Fruit fly (Drosophila melanogaster): ENCODE measurements around the gene CG17752.

DNA sequence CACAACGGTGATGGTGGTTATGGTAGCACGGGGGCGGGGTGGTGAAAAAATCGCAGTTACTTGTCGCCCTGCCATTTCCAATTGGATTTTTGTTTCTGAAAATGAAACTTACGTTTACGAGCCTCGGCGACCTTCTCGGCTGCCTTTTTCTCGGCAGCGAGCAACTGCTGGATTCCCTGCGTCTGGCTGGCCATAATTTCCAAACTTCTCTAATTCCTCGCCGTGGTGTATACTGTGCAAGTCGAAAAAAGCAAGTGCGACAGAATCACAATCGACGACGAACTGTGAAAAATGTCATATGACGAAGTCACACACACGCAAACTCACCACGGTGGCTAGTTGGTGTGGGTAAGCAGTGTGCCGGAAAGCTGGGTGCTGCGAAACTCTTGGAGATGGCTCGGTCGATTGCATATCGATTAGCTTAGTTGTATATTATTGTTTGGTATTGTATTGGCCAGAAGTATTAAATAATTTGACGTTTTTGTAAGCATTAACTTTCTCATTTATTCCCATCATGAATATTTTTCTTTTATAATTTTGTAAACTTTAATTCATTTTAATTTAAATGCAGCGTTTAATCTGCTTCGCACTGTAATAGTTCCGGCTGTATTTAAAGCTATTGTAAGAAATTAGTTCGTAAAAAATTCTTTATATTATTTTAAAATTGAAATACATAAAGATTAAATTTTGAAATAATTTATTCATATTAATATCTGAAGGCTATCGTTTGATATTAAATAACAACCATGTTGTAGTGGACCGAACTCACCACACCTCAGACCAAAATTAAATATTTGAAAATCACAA lies 34.3 kb downstream of the CG17752 start, which contains the start of gene Vha13:
- TF ChIP-seq CG8159 (tag; optimal IDR thresholded peaks at IDR 0.05) = peak; percentile 29
- TF ChIP-seq Ets98B (GFP tag; IDR thresholded peaks at IDR 0.05) = peak; percentile 28; the same call in 1 of the 2 replicates
- TF ChIP-seq CG14655 (GFP tag; optimal IDR thresholded peaks at IDR 0.05) = no peak
- TF ChIP-seq fd96Ca (GFP tag; IDR thresholded peaks at IDR 0.05) = peak; percentile 51; the same call in 2 of the 3 replicates
- peak; percentile 9 for TF ChIP-seq Pif1B (GFP tag; optimal IDR thresholded peaks at IDR 0.05)
- TF ChIP-seq CG10348 (GFP tag; IDR thresholded peaks at IDR 0.05) = no peak
- TF ChIP-seq rn (GFP tag; IDR thresholded peaks at IDR 0.05) = no peak
- peak; percentile 37 for TF ChIP-seq gl (tag; optimal IDR thresholded peaks at IDR 0.05)
- TF ChIP-seq Pif1A (GFP tag; optimal IDR thresholded peaks at IDR 0.05) = no peak
- no peak for TF ChIP-seq D1 (tag; optimal IDR thresholded peaks at IDR 0.05)
- no peak for TF ChIP-seq CG9948 (tag; optimal IDR thresholded peaks at IDR 0.05)
- no peak for TF ChIP-seq CG15710 (tag; optimal IDR thresholded peaks at IDR 0.05)
- TF ChIP-seq CG34367 (tag; optimal IDR thresholded peaks at IDR 0.05) = no peak
- peak; percentile 41; the same call in 1 of the 2 replicates for TF ChIP-seq CG32121 (GFP tag; IDR thresholded peaks at IDR 0.05)

Measured in whole organism, pupa.